Worm (Caenorhabditis elegans): ENCODE data around the gene C27F2.10.

Gene C27F2.10

DNA sequence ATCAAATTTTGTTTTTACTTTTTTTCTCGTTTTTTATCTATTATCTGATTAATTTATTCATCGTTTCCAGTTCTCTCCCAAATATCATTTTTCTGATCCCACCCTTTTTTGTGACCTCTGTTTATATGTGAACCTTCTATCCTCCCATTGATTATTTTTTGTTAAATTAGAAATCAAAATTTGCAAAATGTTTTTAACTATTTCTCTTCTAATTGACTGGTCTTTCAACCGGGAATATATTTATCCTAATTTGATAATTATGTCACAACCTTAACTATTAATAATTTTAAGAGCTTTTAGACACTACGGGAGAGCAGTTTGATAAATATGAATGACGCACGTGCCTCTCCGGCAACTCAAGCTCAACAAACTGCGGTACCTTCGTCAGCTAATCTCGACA lies 42.5 kb downstream of the C27F2.10 start, which contains the start of gene ntl-9:
Gene ntl-9 (plus strand): TSS at position 301 of the 400 bp plus-strand sequence.
- TF ChIP-seq lin-54 (GFP tag; optimal IDR thresholded peaks at IDR 0.05) (no peak), rec-8 (tag; optimal IDR thresholded peaks at IDR 0.05) (no peak), F52B5.7 (tag; optimal IDR thresholded peaks at IDR 0.05) (no peak), nhr-90 (tag; optimal IDR thresholded peaks at IDR 0.05) (no peak), ztf-3 (GFP tag; optimal IDR thresholded peaks at IDR 0.05) (no peak), nhr-179 (tag; optimal IDR thresholded peaks at IDR 0.05) (no peak), attf-3 (GFP tag; conservative IDR thresholded peaks at IDR 0.05) (no peak), lin-40 (tag; optimal IDR thresholded peaks at IDR 0.05) (no peak), F23B12.7 (tag; optimal IDR thresholded peaks at IDR 0.05; ENCODE audit: insufficient read depth) (no peak), F39B2.1 (GFP tag; IDR thresholded peaks at IDR 0.05) (no peak), dpff-1 (tag; optimal IDR thresholded peaks at IDR 0.05) (no peak)

DNA sequence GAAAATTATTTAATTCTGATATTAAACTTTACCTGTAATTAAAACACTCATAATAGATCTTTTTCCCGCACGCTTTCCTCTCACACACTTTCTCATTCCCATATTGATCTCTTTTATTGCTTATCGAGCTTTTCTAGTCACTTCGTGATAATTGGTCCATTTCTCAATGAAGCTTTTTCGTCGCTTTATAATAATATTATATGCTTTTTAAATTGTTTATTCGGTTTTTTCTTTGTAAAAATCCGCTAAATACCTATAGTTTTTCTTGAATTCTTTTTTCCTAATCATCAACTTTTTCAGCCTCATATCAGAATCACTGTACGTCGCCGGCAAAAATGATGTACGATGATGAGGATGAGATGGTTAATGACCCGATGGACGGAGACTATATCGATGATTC lies 47.4 kb downstream of the C27F2.10 start, which contains the start of gene rpb-2:
Gene rpb-2 (plus strand): TSS at position 301 of the 400 bp plus-strand sequence.
- no peak for TF ChIP-seq ztf-6 (GFP tag; IDR thresholded peaks at IDR 0.05)
- no peak for TF ChIP-seq ceh-79 (tag; optimal IDR thresholded peaks at IDR 0.05)
- TF ChIP-seq tbp1 (GFP tag; optimal IDR thresholded peaks at IDR 0.05) = no peak
- no peak for TF ChIP-seq hrde-1 (tag; optimal IDR thresholded peaks at IDR 0.05; ENCODE audit: borderline replicate concordance)
- 0 out of 2 replicates have a peak, but pooled peaks have one; percentile 17 for TF ChIP-seq Y53G8AR.9 (GFP tag; conservative IDR thresholded peaks at IDR 0.05)
- TF ChIP-seq K12H6.12 (tag; optimal IDR thresholded peaks at IDR 0.05) = no peak
- no peak for TF ChIP-seq efl-1 (GFP tag; optimal IDR thresholded peaks at IDR 0.05)
- no peak for TF ChIP-seq attf-3 (GFP tag; conservative IDR thresholded peaks at IDR 0.05)

DNA sequence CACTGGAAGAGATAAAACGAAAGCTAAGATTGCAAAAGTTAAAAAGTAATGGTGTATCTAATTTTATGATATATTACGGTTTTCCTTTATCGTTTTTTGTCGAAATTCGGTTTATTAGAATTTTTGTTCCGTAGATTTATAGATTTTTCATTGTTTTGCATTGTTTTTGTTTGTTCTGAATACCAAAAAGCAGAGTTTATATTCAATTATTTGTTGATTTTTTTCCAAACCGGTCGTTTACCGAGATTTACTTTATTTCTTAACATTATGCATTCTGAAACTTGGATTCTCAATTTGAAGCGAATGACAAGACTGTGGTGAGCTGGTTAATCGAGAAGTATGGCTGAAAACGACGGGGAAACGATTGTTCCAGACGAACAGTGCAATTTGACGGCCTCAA lies 49.7 kb downstream of the C27F2.10 start, which contains the start of gene fsn-1:
Gene fsn-1 (plus strand): TSS at position 301 of the 400 bp plus-strand sequence.
- TF ChIP-seq ceh-27 (GFP tag; optimal IDR thresholded peaks at IDR 0.05) (no peak), madf-6 (GFP tag; IDR thresholded peaks at IDR 0.05) (0 out of 2 replicates have a peak, but pooled peaks have one; percentile 37), Y53G8AR.9 (GFP tag; conservative IDR thresholded peaks at IDR 0.05) (0 out of 2 replicates have a peak, but pooled peaks have one; percentile 21)
